Worm (Caenorhabditis elegans) whole organism, L1 larva: ENCODE measurements around the gene str-52.

Experiments used
- C34B4.2 ChIP-seq: sonication (generic microtip); optimal IDR thresholded peaks from 2 replicates; lab custom pipeline; 2017; ENCODE audit warnings: mild to moderate bottlenecking, missing genetic modification characterization, missing compliant biosample characterization
- F16B12.6 ChIP-seq: fragments of 150-350 bp; optimal IDR thresholded peaks from 2 replicates; lab custom pipeline; 2014; ENCODE audit warnings: missing biosample characterization, missing genetic modification characterization
- Y116A8C.19 ChIP-seq: sonication (generic microtip); optimal IDR thresholded peaks from 2 replicates; lab custom pipeline; 2016; ENCODE audit warnings: missing compliant biosample characterization, missing genetic modification characterization, borderline replicate concordance
- aly-2 ChIP-seq: fragments of 150-350 bp; optimal IDR thresholded peaks from 2 replicates; lab custom pipeline; 2014; ENCODE audit warnings: missing biosample characterization, missing genetic modification characterization
- blmp-1 ChIP-seq: fragments of 150-350 bp; optimal IDR thresholded peaks from 2 replicates; lab custom pipeline; 2014; ENCODE audit warnings: missing biosample characterization, missing genetic modification characterization
- ceh-63 ChIP-seq: fragments of 200-800 bp; sonication (Bioruptor generic); optimal IDR thresholded peaks from 2 replicates; lab custom pipeline; 2018; ENCODE audit warnings: mild to moderate bottlenecking, missing genetic modification characterization, missing compliant biosample characterization
- ceh-90 ChIP-seq: sonication (generic microtip); optimal IDR thresholded peaks from 2 replicates; lab custom pipeline; 2016; ENCODE audit warnings: missing genetic modification characterization, missing compliant biosample characterization
- ces-1 ChIP-seq: fragments of 150-350 bp; optimal IDR thresholded peaks from 2 replicates; lab custom pipeline; 2014; ENCODE audit warnings: missing biosample characterization, missing genetic modification reagents, missing genetic modification characterization
- efl-1 ChIP-seq, 4 experiments: fragments of 150-350 bp; optimal IDR thresholded peaks in 3 of 4; peaks in 1 of 4; 1 replicate in 1 of 4; 2 replicates in 3 of 4; lab custom pipeline; 2014; ENCODE audit warnings: missing biosample characterization in 2 of 4, missing genetic modification characterization in 2 of 4, missing genetic modification reagents in 2 of 4
- elt-3 ChIP-seq, 6 experiments: fragments of 150-350 bp in 1 of 6; sonication (generic microtip); optimal IDR thresholded peaks; 2 replicates each; lab custom pipeline; 2017 to 2018; ENCODE audit warnings: missing biosample characterization in 6 of 6, missing genetic modification characterization in 6 of 6, inconsistent platforms in 1 of 6
- fkh-10 ChIP-seq: sonication (generic microtip); optimal IDR thresholded peaks from 2 replicates; lab custom pipeline; 2017; ENCODE audit warnings: missing biosample characterization, missing genetic modification reagents, missing genetic modification characterization
- fkh-4 ChIP-seq: sonication (generic microtip); optimal IDR thresholded peaks from 2 replicates; lab custom pipeline; 2016; ENCODE audit warnings: missing compliant biosample characterization, missing genetic modification characterization, borderline replicate concordance
- fkh-8 ChIP-seq: sonication (generic microtip); optimal IDR thresholded peaks from 2 replicates; lab custom pipeline; 2016; ENCODE audit warnings: mild to moderate bottlenecking, missing genetic modification characterization, missing compliant biosample characterization
- grh-1 ChIP-seq: fragments of 200-800 bp; sonication (Bioruptor generic); IDR thresholded peaks from 2 replicates; pipeline ENCODE4 v1.3.6; 2022; ENCODE audit warnings: missing genetic modification reagents, missing genetic modification characterization, missing compliant biosample characterization
- hlh-17 ChIP-seq: fragments of 200-800 bp; sonication (Bioruptor generic); optimal IDR thresholded peaks from 2 replicates; lab custom pipeline; 2018; ENCODE audit warnings: missing genetic modification characterization, mild to moderate bottlenecking, missing compliant biosample characterization, moderate library complexity, borderline replicate concordance
- hpl-2 ChIP-seq: fragments of 150-350 bp; optimal IDR thresholded peaks from 2 replicates; lab custom pipeline; 2014; ENCODE audit warnings: missing biosample characterization, missing genetic modification reagents, missing genetic modification characterization
- jun-1 ChIP-seq: fragments of 150-350 bp; optimal IDR thresholded peaks from 2 replicates; lab custom pipeline; 2014; ENCODE audit warnings: missing biosample characterization, missing genetic modification reagents, missing genetic modification characterization
- lin-13 ChIP-seq: fragments of 150-350 bp; optimal IDR thresholded peaks from 2 replicates; lab custom pipeline; 2014; ENCODE audit warnings: missing biosample characterization, missing genetic modification reagents, missing genetic modification characterization
- lin-15B ChIP-seq: fragments of 150-350 bp; sonication (generic microtip); optimal IDR thresholded peaks from 3 replicates; lab custom pipeline; 2014; ENCODE audit warnings: missing biosample characterization, missing genetic modification characterization
- lin-39 ChIP-seq: fragments of 150-350 bp; optimal IDR thresholded peaks from 2 replicates; lab custom pipeline; 2014; ENCODE audit warnings: missing biosample characterization, missing genetic modification reagents, missing genetic modification characterization
- lir-3 ChIP-seq: sonication (generic microtip); optimal IDR thresholded peaks from 2 replicates; lab custom pipeline; 2016; ENCODE audit warnings: mild to moderate bottlenecking, missing genetic modification characterization, moderate library complexity, missing compliant biosample characterization; ENCODE audit not compliant: poor library complexity
- nhr-20 ChIP-seq: sonication (generic microtip); optimal IDR thresholded peaks from 2 replicates; lab custom pipeline; 2016; ENCODE audit warnings: mild to moderate bottlenecking, missing genetic modification characterization, missing compliant biosample characterization
- nhr-28 ChIP-seq: fragments of 150-350 bp; optimal IDR thresholded peaks from 2 replicates; lab custom pipeline; 2014; ENCODE audit warnings: missing biosample characterization, missing genetic modification characterization
- nhr-71 ChIP-seq: sonication (generic microtip); optimal IDR thresholded peaks from 2 replicates; lab custom pipeline; 2016; ENCODE audit warnings: mild to moderate bottlenecking, missing genetic modification characterization, moderate library complexity, missing compliant biosample characterization
- nhr-76 ChIP-seq: sonication (generic microtip); optimal IDR thresholded peaks from 2 replicates; lab custom pipeline; 2017; ENCODE audit warnings: missing biosample characterization, missing genetic modification characterization
- nhr-85 ChIP-seq: sonication (generic microtip); peaks from one replicate; lab custom pipeline; 2016; ENCODE audit warnings: missing genetic modification characterization, inconsistent platforms, missing compliant biosample characterization
- nhr-90 ChIP-seq: sonication (generic microtip); optimal IDR thresholded peaks from 2 replicates; lab custom pipeline; 2016; ENCODE audit warnings: mild to moderate bottlenecking, missing genetic modification characterization, missing compliant biosample characterization; ENCODE audit not compliant: poor library complexity
- pag-3 ChIP-seq: sonication (generic microtip); optimal IDR thresholded peaks from 2 replicates; lab custom pipeline; 2017; ENCODE audit warnings: missing genetic modification characterization, mild to moderate bottlenecking, missing compliant biosample characterization, antibody characterized with exemption, borderline replicate concordance; ENCODE audit not compliant: insufficient read depth
- pax-3 ChIP-seq: fragments of 200-800 bp; sonication (Bioruptor generic); optimal IDR thresholded peaks from 2 replicates; lab custom pipeline; 2018; ENCODE audit warnings: mild to moderate bottlenecking, missing genetic modification characterization, moderate library complexity, missing compliant biosample characterization
- rnt-1 ChIP-seq: sonication (generic microtip); optimal IDR thresholded peaks from 2 replicates; lab custom pipeline; 2016; ENCODE audit warnings: mild to moderate bottlenecking, missing genetic modification characterization, moderate library complexity, missing compliant biosample characterization
- snu-23 ChIP-seq: sonication (generic microtip); optimal IDR thresholded peaks from 2 replicates; lab custom pipeline; 2016; ENCODE audit warnings: missing genetic modification characterization, missing compliant biosample characterization
- sox-4 ChIP-seq: sonication (generic microtip); optimal IDR thresholded peaks from 2 replicates; lab custom pipeline; 2016; ENCODE audit warnings: missing genetic modification characterization, missing compliant biosample characterization
- sptf-1 ChIP-seq: fragments of 150-350 bp; optimal IDR thresholded peaks from 2 replicates; lab custom pipeline; 2014; ENCODE audit warnings: missing biosample characterization, missing genetic modification characterization
- sup-37 ChIP-seq: fragments of 200-800 bp; sonication (Bioruptor generic); optimal IDR thresholded peaks from 2 replicates; lab custom pipeline; 2018; ENCODE audit warnings: mild to moderate bottlenecking, missing genetic modification characterization, missing compliant biosample characterization
- swsn-7 ChIP-seq: sonication (generic microtip); optimal IDR thresholded peaks from 2 replicates; lab custom pipeline; 2016; ENCODE audit warnings: missing genetic modification characterization, missing compliant biosample characterization
- tlp-1 ChIP-seq: fragments of 150-350 bp; optimal IDR thresholded peaks from 2 replicates; lab custom pipeline; 2014; ENCODE audit warnings: missing biosample characterization, missing genetic modification characterization
- unc-130 ChIP-seq: fragments of 150-350 bp; optimal IDR thresholded peaks from 2 replicates; lab custom pipeline; 2017; ENCODE audit warnings: missing biosample characterization, missing genetic modification characterization, inconsistent platforms
- xbp-1 ChIP-seq: sonication (generic microtip); optimal IDR thresholded peaks from 2 replicates; lab custom pipeline; 2016; ENCODE audit warnings: missing genetic modification characterization, missing compliant biosample characterization
- zag-1 ChIP-seq: fragments of 150-350 bp; optimal IDR thresholded peaks from 2 replicates; lab custom pipeline; 2014; ENCODE audit warnings: missing biosample characterization, missing genetic modification characterization
- zip-4 ChIP-seq: fragments of 200-800 bp; sonication (Bioruptor generic); optimal IDR thresholded peaks from 2 replicates; lab custom pipeline; 2018; ENCODE audit warnings: mild to moderate bottlenecking, missing genetic modification characterization, moderate library complexity, missing compliant biosample characterization

Gene str-52

ce11 chrV:2126996-2127585 is 18.9 kb downstream of the str-52 start, which contains the start of gene ldp-1 (continued):
- TF ChIP-seq sox-4, result peak; percentile 83
- TF ChIP-seq Y116A8C.19 (tag; lab: Kevin White, UChicago), result peak; percentile 67
- TF ChIP-seq F16B12.6 (tag; lab: Kevin White, UChicago), result peak; percentile 16
- TF ChIP-seq lir-3 (tag; lab: Kevin White, UChicago), result peak; percentile 95
- TF ChIP-seq pax-3, result peak; percentile 89
- TF ChIP-seq nhr-71 (tag; lab: Kevin White, UChicago), result peak; percentile 89
- TF ChIP-seq grh-1, result peak; percentile 75
- peak; percentile 60 for TF ChIP-seq ceh-63 (GFP tag; lab: Kevin White, UChicago)
- TF ChIP-seq sptf-1, result no peak
- TF ChIP-seq jun-1 (tag; lab: Kevin White, UChicago), result no peak
- TF ChIP-seq lin-13 (GFP tag; lab: Kevin White, UChicago), result peak; percentile 67
- peak; percentile 34 for TF ChIP-seq blmp-1 (tag; lab: Kevin White, UChicago)
- peak; percentile 6 for TF ChIP-seq aly-2
- TF ChIP-seq elt-3 (tag; optimal IDR thresholded peaks at IDR 0.05; lab: Kevin White, UChicago), result peak in 1 of 6 experiments; percentile 51
- peak; percentile 62 for TF ChIP-seq lin-15B
- peak; percentile 96 for TF ChIP-seq ceh-90
- TF ChIP-seq sup-37 (GFP tag; lab: Kevin White, UChicago), result peak; percentile 55
- no peak for TF ChIP-seq unc-130 (tag; lab: Kevin White, UChicago)
- TF ChIP-seq lin-39 (tag; lab: Kevin White, UChicago), result peak; percentile 20
- TF ChIP-seq snu-23 (GFP tag; lab: Kevin White, UChicago), result peak; percentile 81
- TF ChIP-seq nhr-28 (tag; lab: Kevin White, UChicago), result no peak
- no peak for TF ChIP-seq nhr-76 (tag; lab: Kevin White, UChicago)
- peak; percentile 93 for TF ChIP-seq nhr-85 (tag; lab: Kevin White, UChicago)
- TF ChIP-seq C34B4.2 (tag; lab: Kevin White, UChicago), result peak; percentile 10
- TF ChIP-seq hlh-17 (GFP tag; lab: Kevin White, UChicago), result no peak
- TF ChIP-seq zag-1 (tag; lab: Kevin White, UChicago), result no peak
- peak; percentile 2 for TF ChIP-seq fkh-10 (GFP tag; lab: Kevin White, UChicago)
- TF ChIP-seq tlp-1, result no peak
- TF ChIP-seq rnt-1 (tag; lab: Kevin White, UChicago), result peak; percentile 97
- TF ChIP-seq fkh-8 (tag; lab: Kevin White, UChicago), result peak; percentile 76
- peak; percentile 81 for TF ChIP-seq xbp-1 (tag; lab: Kevin White, UChicago)

DNA sequence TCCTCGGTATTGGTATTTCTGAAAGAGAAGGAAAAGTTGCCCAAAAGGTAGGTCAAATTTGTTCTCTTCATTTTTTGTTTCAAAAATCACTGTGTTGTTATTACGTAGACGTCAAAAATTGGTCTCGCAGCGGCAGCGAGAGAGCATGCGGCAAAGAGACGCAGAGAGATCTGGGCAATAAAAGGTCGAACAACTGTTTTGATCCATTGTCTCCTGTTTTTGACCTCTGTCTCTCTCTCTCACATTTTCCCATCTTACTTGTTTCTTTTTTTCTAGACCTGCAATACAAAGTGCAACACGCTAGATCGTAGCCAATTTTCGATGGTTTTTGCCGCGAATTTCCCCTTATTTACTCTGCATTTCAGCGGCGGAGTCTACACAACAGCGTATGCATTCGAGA is 19.4 kb downstream of the str-52 start:
- no peak for TF ChIP-seq pag-3 (tag; lab: Kevin White, UChicago)
- TF ChIP-seq nhr-85 (tag; lab: Kevin White, UChicago), result no peak
- TF ChIP-seq swsn-7 (tag; lab: Kevin White, UChicago), result no peak
- no peak for TF ChIP-seq nhr-20 (tag; lab: Kevin White, UChicago)
- TF ChIP-seq nhr-90 (tag; lab: Kevin White, UChicago), result no peak
- TF ChIP-seq efl-1 (optimal IDR thresholded peaks at IDR 0.05; lab: Kevin White, UChicago), result no peak
- peak in 1 of 2 experiments; percentile 88 for TF ChIP-seq efl-1 (GFP tag; optimal IDR thresholded peaks at IDR 0.05 in 1 of 2; lab: Kevin White, UChicago)
- TF ChIP-seq ces-1 (GFP tag; lab: Kevin White, UChicago), result no peak
- peak; percentile 73 for TF ChIP-seq rnt-1 (tag; lab: Kevin White, UChicago)
- TF ChIP-seq hpl-2 (GFP tag; lab: Kevin White, UChicago), result no peak

DNA sequence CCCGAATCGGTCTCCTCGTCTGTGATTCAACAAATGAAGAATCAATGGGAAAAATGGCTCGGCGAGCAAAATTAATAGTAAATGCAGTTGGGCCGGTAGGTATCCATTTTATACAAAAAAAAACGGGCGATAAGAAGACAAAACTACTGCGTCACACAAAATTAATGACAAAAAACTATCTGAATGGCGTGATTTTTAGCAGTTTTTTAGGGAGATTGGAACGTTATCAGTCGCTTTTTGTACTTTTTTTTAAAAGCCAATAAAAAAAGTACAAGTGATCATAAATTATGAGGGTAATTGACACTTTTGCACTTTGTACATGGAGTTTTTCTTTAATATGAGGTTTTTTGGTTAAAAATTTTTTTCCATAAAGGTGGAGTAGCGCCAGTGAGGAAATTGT is 22.8 kb downstream of the str-52 start:
- no peak for TF ChIP-seq fkh-4 (tag; lab: Kevin White, UChicago)
- TF ChIP-seq jun-1 (tag; lab: Kevin White, UChicago), result no peak
- no peak for TF ChIP-seq zip-4 (GFP tag; lab: Kevin White, UChicago)
